Worm (Caenorhabditis elegans): ENCODE data around the gene fbxa-88.

Gene fbxa-88

DNA sequence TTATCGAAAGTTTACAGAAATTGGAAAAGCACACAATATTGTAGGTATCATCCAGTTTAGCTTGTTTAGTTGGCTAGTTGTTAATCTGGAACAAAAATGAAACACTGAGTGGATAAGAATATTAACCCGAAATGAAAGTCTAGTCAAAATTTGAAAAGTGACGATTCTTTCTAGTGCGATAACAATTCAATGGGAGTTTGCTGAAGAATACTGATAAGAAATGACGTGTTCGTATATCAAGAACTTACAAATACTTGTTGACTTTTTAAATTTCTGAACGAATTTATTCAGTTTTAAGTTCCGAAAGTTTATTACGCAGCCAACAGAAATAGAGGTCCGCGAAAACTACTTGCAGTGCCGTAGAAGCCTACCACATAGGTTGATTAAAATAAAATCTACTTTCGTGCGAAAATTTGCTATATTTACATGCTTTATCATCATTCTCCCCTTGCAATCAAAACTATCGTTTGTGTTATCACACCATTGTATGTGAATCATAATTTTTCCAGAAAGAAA lies at the start of gene fbxa-88:
Gene fbxa-88, minus strand, starts transcription at position 51 of the 516 bp plus-strand sequence.
- TF ChIP-seq ceh-30 (tag; optimal IDR thresholded peaks at IDR 0.05) (no peak), pros-1 (tag; optimal IDR thresholded peaks at IDR 0.05) (no peak), sdc-2 (tag; optimal IDR thresholded peaks at IDR 0.05) (no peak), hlh-15 (tag; optimal IDR thresholded peaks at IDR 0.05) (no peak), ceh-6 (GFP tag; optimal IDR thresholded peaks at IDR 0.05) (no peak), syd-9 (tag; optimal IDR thresholded peaks at IDR 0.05) (no peak), hlh-6 (tag; optimal IDR thresholded peaks at IDR 0.05) (no peak), ztf-16 (tag; optimal IDR thresholded peaks at IDR 0.05) (no peak), ceh-24 (tag; optimal IDR thresholded peaks at IDR 0.05) (no peak), pag-3 (tag; optimal IDR thresholded peaks at IDR 0.05; ENCODE audit: borderline replicate concordance) (no peak), madf-2 (tag; optimal IDR thresholded peaks at IDR 0.05) (no peak), ceh-14 (tag; optimal IDR thresholded peaks at IDR 0.05) (no peak), fkh-10 (GFP tag; optimal IDR thresholded peaks at IDR 0.05) (no peak), ceh-31 (tag; optimal IDR thresholded peaks at IDR 0.05) (no peak), lim-6 (tag; optimal IDR thresholded peaks at IDR 0.05) (no peak), unc-55 (GFP tag; optimal IDR thresholded peaks at IDR 0.05) (no peak), unc-3 (GFP tag; conservative IDR thresholded peaks at IDR 0.05) (no peak), unc-3 (tag; optimal IDR thresholded peaks at IDR 0.05) (no peak), fkh-6 (tag; optimal IDR thresholded peaks at IDR 0.05) (no peak), sox-2 (GFP tag; IDR thresholded peaks at IDR 0.05) (no peak)

DNA sequence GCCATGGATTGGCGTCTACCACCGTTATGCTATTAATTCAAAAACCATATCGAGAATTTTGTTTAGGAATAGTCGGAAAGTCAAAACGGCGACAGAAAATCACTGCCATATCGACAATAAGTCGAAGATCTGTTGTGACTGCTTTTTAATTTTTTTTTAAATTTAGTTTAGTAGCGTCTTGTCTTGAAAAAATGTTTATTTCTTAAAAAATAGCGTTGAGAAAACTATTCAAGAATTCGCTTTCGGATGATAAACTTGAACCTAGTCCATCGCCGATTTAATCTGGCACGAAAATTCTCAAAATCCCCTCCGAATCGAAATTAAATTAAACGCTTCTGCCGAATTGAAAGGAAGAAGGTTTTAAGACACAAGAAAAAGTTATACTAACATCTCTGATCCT lies 49.2 kb upstream of the fbxa-88 start, which contains the start of gene srh-279:
Gene srh-279, plus strand, starts transcription at position 301 of the 400 bp plus-strand sequence.
- no peak for TF ChIP-seq eyg-1 (tag; optimal IDR thresholded peaks at IDR 0.05)
- TF ChIP-seq ref-2 (tag; optimal IDR thresholded peaks at IDR 0.05): no peak
- TF ChIP-seq pha-2 (tag; optimal IDR thresholded peaks at IDR 0.05): no peak
- no peak for TF ChIP-seq npax-4 (tag; optimal IDR thresholded peaks at IDR 0.05)
- TF ChIP-seq ceh-30 (tag; optimal IDR thresholded peaks at IDR 0.05): no peak
- TF ChIP-seq hlh-15 (tag; optimal IDR thresholded peaks at IDR 0.05): no peak
- no peak for TF ChIP-seq sox-2 (GFP tag; IDR thresholded peaks at IDR 0.05)
- no peak for TF ChIP-seq tbx-7 (tag; optimal IDR thresholded peaks at IDR 0.05)
- no peak for TF ChIP-seq pax-1 (tag; optimal IDR thresholded peaks at IDR 0.05)
- TF ChIP-seq ceh-48 (tag; optimal IDR thresholded peaks at IDR 0.05): no peak

ce11 chrV:16190485-16190884 lies 47.6 kb upstream of the fbxa-88 start, which contains the start of gene srh-281:
TSS of gene srh-281 (plus strand) at chrV:16190785.
- TF ChIP-seq C38D4.7 (GFP tag; optimal IDR thresholded peaks at IDR 0.05) (no peak), ceh-19 (GFP tag; optimal IDR thresholded peaks at IDR 0.05) (no peak), eyg-1 (tag; optimal IDR thresholded peaks at IDR 0.05) (no peak), hlh-6 (tag; optimal IDR thresholded peaks at IDR 0.05) (no peak), pax-1 (tag; optimal IDR thresholded peaks at IDR 0.05) (no peak), pros-1 (tag; optimal IDR thresholded peaks at IDR 0.05) (no peak), ets-4 (tag; optimal IDR thresholded peaks at IDR 0.05) (no peak), sox-2 (GFP tag; IDR thresholded peaks at IDR 0.05) (no peak), ceh-34 (tag; optimal IDR thresholded peaks at IDR 0.05) (no peak), sdc-2 (tag; optimal IDR thresholded peaks at IDR 0.05) (no peak), ceh-24 (tag; optimal IDR thresholded peaks at IDR 0.05) (no peak), elt-4 (tag; optimal IDR thresholded peaks at IDR 0.05) (no peak), dmd-4 (tag; optimal IDR thresholded peaks at IDR 0.05; ENCODE audit: borderline replicate concordance) (no peak), lim-6 (tag; optimal IDR thresholded peaks at IDR 0.05) (no peak), che-1 (tag; optimal IDR thresholded peaks at IDR 0.05) (no peak)

- TF ChIP-seq rnt-1 (tag; optimal IDR thresholded peaks at IDR 0.05) (no peak), nfya-1 (tag; optimal IDR thresholded peaks at IDR 0.05) (no peak), unc-3 (GFP tag; conservative IDR thresholded peaks at IDR 0.05) (no peak), unc-3 (tag; optimal IDR thresholded peaks at IDR 0.05) (no peak), tbx-2 (tag; optimal IDR thresholded peaks at IDR 0.05) (no peak), sox-2 (GFP tag; IDR thresholded peaks at IDR 0.05) (no peak), elt-4 (tag; optimal IDR thresholded peaks at IDR 0.05) (no peak)
Measured at ce11 chrV:16183357-16183756, 40.4 kb upstream of the fbxa-88 start, which contains the start of gene srz-14. TSS of gene srz-14 (plus strand) at chrV:16183657.
